Worm (Caenorhabditis elegans) whole organism, early embryonic: ENCODE measurements around the gene srsy-2.

Source experiments
- ama-1 ChIP-seq: fragments of 150-350 bp; optimal IDR thresholded peaks from 2 replicates; lab custom pipeline; 2014
- ceh-13 ChIP-seq: fragments of 200-800 bp; sonication (Bioruptor generic); optimal IDR thresholded peaks from 2 replicates; lab custom pipeline; 2018; ENCODE audit warnings: mild to moderate bottlenecking, missing genetic modification characterization, missing compliant biosample characterization
- flt-1 ChIP-seq: fragments of 200-800 bp; sonication (Bioruptor generic); IDR thresholded peaks from 2 replicates; pipeline ENCODE4 v1.3.6; 2022; ENCODE audit warnings: missing genetic modification characterization, missing compliant biosample characterization
- sea-1 ChIP-seq: fragments of 200-800 bp; sonication (Bioruptor generic); conservative IDR thresholded peaks from 2 replicates; pipeline ENCODE4 v1.3.6; 2022; ENCODE audit warnings: missing genetic modification characterization, missing compliant biosample characterization

ce11 chrII:6262222-6262621 lies 35.3 kb upstream of the srsy-2 start, which contains the start of gene F13H8.12:
- no peak for TF ChIP-seq ama-1 (lab: Kevin White, UChicago)
- no peak for TF ChIP-seq ceh-13 (GFP tag; lab: Kevin White, UChicago)
- no peak for TF ChIP-seq flt-1 (GFP tag; lab: Robert Waterston, UW)
- TF ChIP-seq sea-1 (GFP tag; lab: Robert Waterston, UW) = no peak
